Worm (Caenorhabditis elegans): ENCODE data around the gene dpy-6.

DNA sequence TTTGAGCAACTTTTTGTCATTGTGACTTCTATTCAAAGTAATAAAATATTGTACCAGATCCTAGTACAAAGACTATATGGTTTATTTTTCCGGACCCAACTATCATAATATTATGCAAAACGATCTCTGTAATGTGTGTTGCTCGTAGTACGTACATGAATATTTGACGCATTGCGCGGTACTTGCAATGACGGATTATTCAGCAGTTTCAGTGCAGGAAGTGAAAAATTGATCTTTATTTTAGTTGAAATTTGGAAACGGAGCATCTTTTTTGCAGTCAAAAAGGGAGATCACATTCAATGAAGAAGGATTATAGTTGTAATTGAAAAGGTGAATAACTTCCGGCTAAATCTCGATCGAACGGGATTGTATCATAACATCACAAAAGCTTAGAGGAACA lies 28.5 kb upstream of the dpy-6 start:
- no peak for TF ChIP-seq ama-1 (optimal IDR thresholded peaks at IDR 0.05)
- no peak for TF ChIP-seq flt-1 (GFP tag; IDR thresholded peaks at IDR 0.05)
- no peak for TF ChIP-seq scrt-1 (GFP tag; IDR thresholded peaks at IDR 0.05)
- no peak for TF ChIP-seq ets-7 (tag; optimal IDR thresholded peaks at IDR 0.05)
- TF ChIP-seq B0310.2 (tag; optimal IDR thresholded peaks at IDR 0.05): no peak
- no peak for TF ChIP-seq ceh-36 (tag; optimal IDR thresholded peaks at IDR 0.05)
- TF ChIP-seq pes-1 (GFP tag; IDR thresholded peaks at IDR 0.05): no peak
- TF ChIP-seq tra-4 (tag; optimal IDR thresholded peaks at IDR 0.05): no peak
- TF ChIP-seq aly-1 (tag; optimal IDR thresholded peaks at IDR 0.05): no peak
- no peak for TF ChIP-seq F13C5.2 (tag; optimal IDR thresholded peaks at IDR 0.05)
- TF ChIP-seq tbx-37 (GFP tag; conservative IDR thresholded peaks at IDR 0.05): no peak
- TF ChIP-seq hnd-1 (tag; optimal IDR thresholded peaks at IDR 0.05): no peak

Measured in whole organism, early embryonic.